Fruit fly (Drosophila melanogaster) whole organism, embryonic: ENCODE measurements around the gene TRAM.
A peak's percentile ranks its signal among the peaks of the same experiment; 100 is the strongest.

Experiments used
- B-H2 ChIP-seq: fragments of 200-800 bp; sonication (Bioruptor generic); optimal IDR thresholded peaks from 2 replicates; lab custom pipeline; 2018; ENCODE audit warnings: missing biosample characterization, mild to moderate bottlenecking, missing genetic modification characterization
- CG10543 ChIP-seq: fragments of 200-800 bp; sonication (Bioruptor generic); optimal IDR thresholded peaks from 3 replicates; lab custom pipeline; 2017; ENCODE audit warnings: missing biosample characterization, mild to moderate bottlenecking, missing genetic modification characterization, moderate library complexity
- CG11560 ChIP-seq: fragments of 200-800 bp; sonication (Bioruptor generic); IDR thresholded peaks from 3 replicates; pipeline ENCODE4 v1.3.6; 2022; ENCODE audit warnings: missing biosample characterization, missing genetic modification characterization
- CG11695 ChIP-seq: fragments of 200-800 bp; sonication (Bioruptor generic); IDR thresholded peaks from 3 replicates; pipeline ENCODE4 v1.3.6; 2022; ENCODE audit warnings: missing biosample characterization, missing genetic modification characterization
- CG12219 ChIP-seq: fragments of 200-800 bp; sonication (Bioruptor generic); optimal IDR thresholded peaks from 3 replicates; lab custom pipeline; 2018; ENCODE audit warnings: missing biosample characterization, mild to moderate bottlenecking, missing genetic modification characterization
- CG12659 ChIP-seq: fragments of 200-800 bp; sonication (Bioruptor generic); optimal IDR thresholded peaks from 3 replicates; lab custom pipeline; 2017; ENCODE audit warnings: mild to moderate bottlenecking, missing biosample characterization, missing genetic modification reagents, missing genetic modification characterization
- CG13287 ChIP-seq: fragments of 200-800 bp; sonication (Bioruptor generic); IDR thresholded peaks from 2 replicates; pipeline ENCODE4 v1.3.6; 2022; ENCODE audit warnings: missing biosample characterization, missing genetic modification characterization; ENCODE audit not compliant: partially characterized antibody
- CG13775 ChIP-seq: fragments of 200-800 bp; sonication (Bioruptor generic); optimal IDR thresholded peaks from 3 replicates; lab custom pipeline; 2017; ENCODE audit warnings: missing biosample characterization, mild to moderate bottlenecking, missing genetic modification characterization
- CG17385 ChIP-seq: fragments of 200-800 bp; sonication (Bioruptor generic); optimal IDR thresholded peaks from 3 replicates; lab custom pipeline; 2018; ENCODE audit warnings: missing biosample characterization, mild to moderate bottlenecking, missing genetic modification characterization
- CG17568 ChIP-seq: fragments of 200-800 bp; sonication (Bioruptor generic); optimal IDR thresholded peaks from 2 replicates; lab custom pipeline; 2018; ENCODE audit warnings: missing biosample characterization, mild to moderate bottlenecking, missing genetic modification characterization, moderate library complexity
- CG2712 ChIP-seq: fragments of 200-800 bp; optimal IDR thresholded peaks from 3 replicates; lab custom pipeline; 2019; ENCODE audit warnings: missing biosample characterization, mild to moderate bottlenecking, missing genetic modification characterization, moderate library complexity
- CG31441 ChIP-seq: fragments of 200-800 bp; sonication (Bioruptor generic); IDR thresholded peaks from 2 replicates; pipeline ENCODE4 v1.3.6; 2022; ENCODE audit warnings: missing biosample characterization, missing genetic modification characterization
- CG32532 ChIP-seq: fragments of 200-800 bp; sonication (Bioruptor generic); IDR thresholded peaks from 2 replicates; pipeline ENCODE4 v1.3.6; 2022; ENCODE audit warnings: missing biosample characterization, missing genetic modification characterization
- CG32767 ChIP-seq: fragments of 200-800 bp; sonication (Bioruptor generic); IDR thresholded peaks from 2 replicates; pipeline ENCODE4 v1.3.6; 2022; ENCODE audit warnings: missing biosample characterization, missing genetic modification characterization
- CG34376 ChIP-seq: fragments of 200-800 bp; sonication (Bioruptor generic); optimal IDR thresholded peaks from 2 replicates; lab custom pipeline; 2018; ENCODE audit warnings: missing biosample characterization, mild to moderate bottlenecking, missing genetic modification characterization
- CG6272 ChIP-seq: fragments of 200-800 bp; sonication (Bioruptor generic); IDR thresholded peaks from 2 replicates; pipeline ENCODE4 v1.3.6; 2022; ENCODE audit warnings: missing biosample characterization, missing genetic modification characterization
- CG6791 ChIP-seq: fragments of 200-800 bp; sonication (Bioruptor generic); IDR thresholded peaks from 3 replicates; pipeline ENCODE4 v1.3.6; 2022; ENCODE audit warnings: missing biosample characterization, missing genetic modification characterization; ENCODE audit not compliant: partially characterized antibody
- CG7556 ChIP-seq: fragments of 200-800 bp; sonication (Bioruptor generic); optimal IDR thresholded peaks from 2 replicates; lab custom pipeline; 2017; ENCODE audit warnings: missing biosample characterization, mild to moderate bottlenecking, missing genetic modification characterization
- CG7839 ChIP-seq: fragments of 200-800 bp; sonication (Bioruptor generic); optimal IDR thresholded peaks from 3 replicates; lab custom pipeline; 2018; ENCODE audit warnings: missing biosample characterization, mild to moderate bottlenecking, missing genetic modification characterization, moderate library complexity
- CG7928 ChIP-seq: fragments of 200-800 bp; sonication (Bioruptor generic); optimal IDR thresholded peaks from 2 replicates; lab custom pipeline; 2017; ENCODE audit warnings: missing biosample characterization, mild to moderate bottlenecking, missing genetic modification characterization
- CG8924 ChIP-seq: fragments of 200-800 bp; optimal IDR thresholded peaks from 3 replicates; lab custom pipeline; 2019; ENCODE audit warnings: missing biosample characterization, mild to moderate bottlenecking, missing genetic modification characterization, moderate library complexity
- D19B ChIP-seq: fragments of 200-800 bp; sonication (Bioruptor generic); optimal IDR thresholded peaks from 2 replicates; lab custom pipeline; 2017; ENCODE audit warnings: missing biosample characterization, mild to moderate bottlenecking, missing genetic modification characterization
- GATAe ChIP-seq: fragments of 200-800 bp; sonication (Bioruptor generic); conservative IDR thresholded peaks from 2 replicates; pipeline ENCODE4 v1.3.6; 2022; ENCODE audit warnings: missing biosample characterization, missing genetic modification characterization
- Mrtf ChIP-seq: fragments of 200-800 bp; sonication (Bioruptor generic); IDR thresholded peaks from 3 replicates; pipeline ENCODE4 v1.3.6; 2022; ENCODE audit warnings: missing biosample characterization, missing genetic modification characterization
- NK7.1 ChIP-seq: fragments of 200-800 bp; sonication (Bioruptor generic); optimal IDR thresholded peaks from 3 replicates; lab custom pipeline; 2016; ENCODE audit warnings: missing biosample characterization, missing genetic modification characterization
- Nf-YB ChIP-seq: fragments of 200-800 bp; sonication (Bioruptor generic); optimal IDR thresholded peaks from 3 replicates; lab custom pipeline; 2019; ENCODE audit warnings: missing biosample characterization, mild to moderate bottlenecking, missing genetic modification characterization, moderate library complexity
- Oli ChIP-seq: fragments of 200-800 bp; sonication (Bioruptor generic); optimal IDR thresholded peaks from 2 replicates; lab custom pipeline; 2018; ENCODE audit warnings: missing biosample characterization, mild to moderate bottlenecking, missing genetic modification characterization, moderate library complexity
- Optix ChIP-seq: fragments of 200-800 bp; sonication (Bioruptor generic); IDR thresholded peaks from 3 replicates; pipeline ENCODE4 v1.3.6; 2022; ENCODE audit warnings: missing biosample characterization, missing genetic modification characterization
- Tbp ChIP-seq: fragments of >200 bp; optimal IDR thresholded peaks from 2 replicates; lab custom pipeline; 2018; ENCODE audit warnings: missing biosample characterization, missing genetic modification characterization
- Trl ChIP-seq, 3 experiments: fragments of >200 bp in 2 of 3; fragments of 200-800 bp in 1 of 3; sonication (Bioruptor generic) in 1 of 3; optimal IDR thresholded peaks; 2 replicates in 1 of 3; 3 replicates in 2 of 3; lab custom pipeline; 2016 to 2017; ENCODE audit warnings: missing biosample characterization in 1 of 3, missing genetic modification characterization in 1 of 3
- abd-A ChIP-seq: fragments of 200-800 bp; sonication (Bioruptor generic); optimal IDR thresholded peaks from 3 replicates; lab custom pipeline; 2019; ENCODE audit warnings: missing biosample characterization, mild to moderate bottlenecking, missing genetic modification characterization, moderate library complexity
- ase ChIP-seq: fragments of 200-800 bp; sonication (Bioruptor generic); IDR thresholded peaks from 3 replicates; pipeline ENCODE4 v1.3.6; 2022; ENCODE audit warnings: missing biosample characterization, missing genetic modification characterization
- exex ChIP-seq: fragments of 200-800 bp; sonication (Bioruptor generic); optimal IDR thresholded peaks from 4 replicates; lab custom pipeline; 2018; ENCODE audit warnings: missing biosample characterization, mild to moderate bottlenecking, missing genetic modification characterization, moderate library complexity
- gcm ChIP-seq: fragments of 200-800 bp; sonication (Bioruptor generic); optimal IDR thresholded peaks from 2 replicates; lab custom pipeline; 2019; ENCODE audit warnings: missing biosample characterization, mild to moderate bottlenecking, missing genetic modification characterization, moderate library complexity
- grau ChIP-seq: fragments of 200-800 bp; optimal IDR thresholded peaks from 3 replicates; lab custom pipeline; 2019; ENCODE audit warnings: missing biosample characterization, mild to moderate bottlenecking, missing genetic modification characterization, moderate library complexity
- ham ChIP-seq: fragments of 200-800 bp; sonication (Bioruptor generic); IDR thresholded peaks from 2 replicates; pipeline ENCODE4 v1.3.6; 2022; ENCODE audit warnings: missing biosample characterization, missing genetic modification characterization
- hkb ChIP-seq, 2 experiments: fragments of 200-800 bp in 1 of 2; fragments of >200 bp in 1 of 2; sonication (Bioruptor generic) in 1 of 2; IDR thresholded peaks in 1 of 2; optimal IDR thresholded peaks in 1 of 2; 2 replicates each; pipeline versions ENCODE4 v1.3.6 to Lab custom; 2017 to 2022; ENCODE audit warnings: missing biosample characterization in 1 of 2, missing genetic modification characterization in 1 of 2
- ind ChIP-seq: fragments of 200-800 bp; sonication (Bioruptor generic); optimal IDR thresholded peaks from 3 replicates; lab custom pipeline; 2016; ENCODE audit warnings: missing biosample characterization, missing genetic modification characterization
- lab ChIP-seq: fragments of 200-800 bp; sonication (Bioruptor generic); optimal IDR thresholded peaks from 3 replicates; lab custom pipeline; 2017; ENCODE audit warnings: missing biosample characterization, missing genetic modification characterization, mild to moderate bottlenecking, moderate library complexity, missing genetic modification reagents
- luna ChIP-seq: fragments of 200-800 bp; sonication (Bioruptor generic); optimal IDR thresholded peaks from 2 replicates; lab custom pipeline; 2016; ENCODE audit warnings: missing biosample characterization, missing genetic modification characterization
- maf-S ChIP-seq: fragments of 200-800 bp; sonication (Bioruptor generic); optimal IDR thresholded peaks from 2 replicates; lab custom pipeline; 2016; ENCODE audit warnings: missing biosample characterization, missing genetic modification characterization
- nmo ChIP-seq: fragments of 200-800 bp; sonication (Bioruptor generic); optimal IDR thresholded peaks from 2 replicates; lab custom pipeline; 2018; ENCODE audit warnings: missing biosample characterization, mild to moderate bottlenecking, missing genetic modification characterization, moderate library complexity
- org-1 ChIP-seq: fragments of 200-800 bp; sonication (Bioruptor generic); optimal IDR thresholded peaks from 2 replicates; lab custom pipeline; 2017; ENCODE audit warnings: missing biosample characterization, missing genetic modification characterization
- p53 ChIP-seq: fragments of 200-800 bp; sonication (Bioruptor generic); optimal IDR thresholded peaks from 2 replicates; lab custom pipeline; 2016; ENCODE audit warnings: missing biosample characterization, missing genetic modification characterization
- prd ChIP-seq, 3 experiments: fragments of >200 bp in 2 of 3; fragments of 200-800 bp in 1 of 3; sonication (Bioruptor generic) in 1 of 3; optimal IDR thresholded peaks in 2 of 3; IDR thresholded peaks in 1 of 3; 2 replicates in 2 of 3; 3 replicates in 1 of 3; pipeline versions ENCODE4 v1.3.6 to Lab custom; 2017 to 2022; ENCODE audit warnings: missing biosample characterization in 1 of 3, missing genetic modification characterization in 1 of 3
- repo ChIP-seq: fragments of 200-800 bp; sonication (Bioruptor generic); optimal IDR thresholded peaks from 2 replicates; lab custom pipeline; 2016; ENCODE audit warnings: missing biosample characterization, missing genetic modification characterization
- rib ChIP-seq: fragments of 200-800 bp; sonication (Bioruptor generic); IDR thresholded peaks from 2 replicates; pipeline ENCODE4 v1.3.6; 2022; ENCODE audit warnings: missing biosample characterization, missing genetic modification characterization
- sug ChIP-seq: fragments of 200-800 bp; optimal IDR thresholded peaks from 2 replicates; lab custom pipeline; 2019; ENCODE audit warnings: missing biosample characterization, mild to moderate bottlenecking, missing genetic modification characterization, moderate library complexity
- yki ChIP-seq: fragments of >200 bp; optimal IDR thresholded peaks from 3 replicates; lab custom pipeline; 2018
- zen ChIP-seq: fragments of 200-800 bp; sonication (Bioruptor generic); optimal IDR thresholded peaks from 3 replicates; lab custom pipeline; 2018; ENCODE audit warnings: missing biosample characterization, mild to moderate bottlenecking, missing genetic modification characterization, moderate library complexity

Gene TRAM

DNA sequence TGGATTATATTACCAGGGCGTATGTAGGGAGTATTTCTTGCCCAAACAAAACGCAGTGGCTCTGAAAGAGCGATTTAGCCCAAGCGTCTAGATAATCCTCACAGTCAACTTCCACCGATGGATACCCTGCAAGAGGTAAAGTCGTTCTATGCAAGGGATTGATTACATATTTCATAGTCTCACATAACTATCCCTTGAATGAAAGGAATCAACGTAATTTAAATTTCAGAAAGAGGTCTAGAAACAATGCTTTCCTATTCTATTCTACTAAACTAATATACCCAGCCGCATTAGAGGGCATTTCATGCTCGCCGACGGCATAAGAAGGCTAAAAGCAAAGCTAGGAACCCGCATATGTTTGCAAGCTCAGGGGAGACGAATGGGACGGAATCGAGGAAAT is 31.8 kb downstream of the TRAM start (continued):
- TF ChIP-seq maf-S (GFP tag; lab: Kevin White, UChicago): no peak
- TF ChIP-seq CG12219: no peak
- TF ChIP-seq CG13775 (GFP tag; lab: Kevin White, UChicago): no peak
- no peak for TF ChIP-seq CG34376
- TF ChIP-seq yki: no peak
- TF ChIP-seq Oli: peak; percentile 30
- peak; percentile 31; the same call in 1 of the 3 replicates for TF ChIP-seq ase
- peak; percentile 29; the same call in 1 of the 2 replicates for TF ChIP-seq CG32532 (GFP tag; lab: Robert Waterston, UW)
- no peak for TF ChIP-seq zen (tag; lab: Kevin White, UChicago)
- TF ChIP-seq grau (tag; lab: Kevin White, UChicago): peak; percentile 56
- peak; percentile 39; the same call in 1 of the 2 replicates for TF ChIP-seq CG31441 (GFP tag; lab: Robert Waterston, UW)
- TF ChIP-seq luna (GFP tag; lab: Kevin White, UChicago): no peak
- TF ChIP-seq rib (GFP tag; lab: Robert Waterston, UW): no peak
- TF ChIP-seq gcm: no peak
- peak; percentile 34 for TF ChIP-seq CG12659 (GFP tag; lab: Kevin White, UChicago)
- TF ChIP-seq CG7928 (GFP tag; lab: Kevin White, UChicago): no peak
- TF ChIP-seq p53 (GFP tag; lab: Kevin White, UChicago): no peak
- no peak for TF ChIP-seq Nf-YB
- TF ChIP-seq repo: no peak
- peak; percentile 36 for TF ChIP-seq org-1 (GFP tag; lab: Kevin White, UChicago)
- peak; percentile 3 for TF ChIP-seq sug
- TF ChIP-seq CG13287: no peak
- peak; percentile 76 for TF ChIP-seq lab (GFP tag; lab: Kevin White, UChicago)
- TF ChIP-seq Trl (optimal IDR thresholded peaks at IDR 0.05; lab: Kevin White, UChicago): no peak
- no peak for TF ChIP-seq Trl (GFP tag; optimal IDR thresholded peaks at IDR 0.05; lab: Kevin White, UChicago)
- peak; percentile 21 for TF ChIP-seq ind
- no peak for TF ChIP-seq Tbp (GFP tag; lab: Kevin White, UChicago)
- TF ChIP-seq ham: no peak
- TF ChIP-seq CG8924: peak; percentile 37
- TF ChIP-seq Mrtf (GFP tag; lab: Robert Waterston, UW): no peak
- TF ChIP-seq hkb (optimal IDR thresholded peaks at IDR 0.05; lab: Kevin White, UChicago): no peak
- 0 out of 2 replicates have a peak, but pooled peaks have one; percentile 24 for TF ChIP-seq hkb (GFP tag; IDR thresholded peaks at IDR 0.05; lab: Robert Waterston, UW)
- TF ChIP-seq CG17568 (GFP tag; lab: Kevin White, UChicago): no peak
- no peak for TF ChIP-seq CG6791 (GFP tag; lab: Robert Waterston, UW)
- no peak for TF ChIP-seq CG6272 (GFP tag; lab: Robert Waterston, UW)
- TF ChIP-seq nmo (GFP tag; lab: Kevin White, UChicago): peak; percentile 9
- TF ChIP-seq CG11695 (GFP tag; lab: Robert Waterston, UW): no peak
- TF ChIP-seq abd-A (tag; lab: Kevin White, UChicago): no peak
- TF ChIP-seq NK7.1 (GFP tag; lab: Kevin White, UChicago): no peak
- no peak for TF ChIP-seq Optix
- TF ChIP-seq CG7839: peak; percentile 63
- no peak for TF ChIP-seq CG10543 (GFP tag; lab: Kevin White, UChicago)
- TF ChIP-seq B-H2: no peak
- TF ChIP-seq CG17385: peak; percentile 19
- TF ChIP-seq CG11560: no peak
- TF ChIP-seq GATAe (GFP tag; lab: Robert Waterston, UW): no peak
- TF ChIP-seq exex: no peak
- TF ChIP-seq D19B (GFP tag; lab: Kevin White, UChicago): peak; percentile 40
- TF ChIP-seq CG2712 (tag; lab: Kevin White, UChicago): peak; percentile 27
- peak; percentile 41 for TF ChIP-seq CG7556
- TF ChIP-seq CG32767 (GFP tag; lab: Robert Waterston, UW): no peak
- no peak for TF ChIP-seq prd (optimal IDR thresholded peaks at IDR 0.05; lab: Kevin White, UChicago)
- TF ChIP-seq prd (GFP tag; IDR thresholded peaks at IDR 0.05; lab: Robert Waterston, UW): peak; percentile 52; the same call in 2 of the 3 replicates
